Worm (Caenorhabditis elegans): ENCODE measurements around the gene nrx-1.

Gene nrx-1

DNA sequence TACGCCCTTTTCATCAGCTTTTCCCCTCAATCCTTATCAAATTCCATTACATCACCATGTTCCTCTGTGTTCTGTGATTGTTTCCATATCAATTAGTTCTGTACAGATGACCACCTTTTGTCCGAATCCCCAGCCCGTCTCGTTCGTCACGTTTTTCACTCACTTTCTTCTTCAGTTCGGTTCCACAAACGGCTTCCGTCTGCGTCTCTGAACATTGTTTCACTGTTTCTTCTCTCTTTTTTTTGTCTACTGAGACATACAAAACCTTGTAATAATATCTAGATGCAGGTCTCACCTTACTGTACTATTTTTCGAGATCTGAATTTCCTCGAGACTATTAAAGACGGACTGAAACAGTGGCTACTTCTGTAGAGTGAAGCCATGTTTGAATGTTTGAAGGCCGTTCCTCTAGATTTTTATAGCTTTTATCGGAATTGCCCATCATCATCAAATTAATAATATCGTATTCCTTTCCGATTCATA is 61.6 kb downstream of the nrx-1 start, which contains the start of gene F32D8.3:
Gene F32D8.3, plus strand, starts transcription at position 433 of the 483 bp plus-strand sequence.
- no peak for TF ChIP-seq irx-1 (tag; optimal IDR thresholded peaks at IDR 0.05)
- TF ChIP-seq pqm-1 (tag; optimal IDR thresholded peaks at IDR 0.05) = no peak
- no peak for TF ChIP-seq nhr-237 (tag; optimal IDR thresholded peaks at IDR 0.05)
- TF ChIP-seq ces-1 (GFP tag; optimal IDR thresholded peaks at IDR 0.05) = no peak
- TF ChIP-seq lin-14 (GFP tag; optimal IDR thresholded peaks at IDR 0.05) = peak; percentile 46
- TF ChIP-seq elt-3 (tag; optimal IDR thresholded peaks at IDR 0.05) = peak in 1 of 6 experiments; percentile 36
- TF ChIP-seq jun-1 (tag; optimal IDR thresholded peaks at IDR 0.05) = no peak
- no peak for TF ChIP-seq mab-9 (GFP tag; IDR thresholded peaks at IDR 0.05)
- TF ChIP-seq ceh-8 (GFP tag; optimal IDR thresholded peaks at IDR 0.05) = no peak
- no peak for TF ChIP-seq mef-2 (tag; optimal IDR thresholded peaks at IDR 0.05)
- TF ChIP-seq ets-5 (GFP tag; IDR thresholded peaks at IDR 0.05) = no peak
- peak; percentile 98 for TF ChIP-seq blmp-1 (tag; optimal IDR thresholded peaks at IDR 0.05)
- no peak for TF ChIP-seq ceh-82 (tag; optimal IDR thresholded peaks at IDR 0.05)
- TF ChIP-seq swsn-7 (tag; optimal IDR thresholded peaks at IDR 0.05) = no peak
- no peak for TF ChIP-seq nhr-90 (tag; optimal IDR thresholded peaks at IDR 0.05; ENCODE audit: poor library complexity)
- TF ChIP-seq tbx-2 (tag; optimal IDR thresholded peaks at IDR 0.05) = no peak
- TF ChIP-seq nhr-85 (tag) = no peak
- TF ChIP-seq rnt-1 (tag; optimal IDR thresholded peaks at IDR 0.05) = no peak
- no peak for TF ChIP-seq ceh-90 (tag; optimal IDR thresholded peaks at IDR 0.05)
- no peak for TF ChIP-seq nhr-77 (tag; optimal IDR thresholded peaks at IDR 0.05)
- TF ChIP-seq nhr-76 (tag; optimal IDR thresholded peaks at IDR 0.05) = no peak

- TF ChIP-seq ama-1 (optimal IDR thresholded peaks at IDR 0.05) = peak; percentile 15
- TF ChIP-seq alr-1 (tag; optimal IDR thresholded peaks at IDR 0.05; ENCODE audit: borderline replicate concordance) = no peak
- TF ChIP-seq sptf-1 (tag; optimal IDR thresholded peaks at IDR 0.05) = no peak
- TF ChIP-seq jun-1 (tag; optimal IDR thresholded peaks at IDR 0.05) = no peak
- TF ChIP-seq nhr-71 (tag; optimal IDR thresholded peaks at IDR 0.05) = peak; percentile 34
- peak in 1 of 2 experiments; percentile 3 for TF ChIP-seq lsy-2 (tag; optimal IDR thresholded peaks at IDR 0.05)
- no peak for TF ChIP-seq nhr-20 (tag; optimal IDR thresholded peaks at IDR 0.05)
- TF ChIP-seq lin-35 (GFP tag; optimal IDR thresholded peaks at IDR 0.05) = peak in 1 of 2 experiments; percentile 9
- TF ChIP-seq vab-15 (tag; optimal IDR thresholded peaks at IDR 0.05) = no peak
- no peak for TF ChIP-seq ceh-82 (tag; optimal IDR thresholded peaks at IDR 0.05)
- peak; percentile 6 for TF ChIP-seq nhr-47 (tag; optimal IDR thresholded peaks at IDR 0.05)
- TF ChIP-seq efl-1 (optimal IDR thresholded peaks at IDR 0.05) = no peak
- peak in 1 of 2 experiments; percentile 89 for TF ChIP-seq efl-1 (GFP tag; optimal IDR thresholded peaks at IDR 0.05 in 1 of 2)
- TF ChIP-seq nhr-90 (tag; optimal IDR thresholded peaks at IDR 0.05; ENCODE audit: poor library complexity) = peak; percentile 28
- TF ChIP-seq hpl-2 (GFP tag; optimal IDR thresholded peaks at IDR 0.05) = no peak
- no peak for TF ChIP-seq nhr-28 (tag; optimal IDR thresholded peaks at IDR 0.05)
- no peak for TF ChIP-seq zag-1 (tag; optimal IDR thresholded peaks at IDR 0.05)
- peak; percentile 49 for TF ChIP-seq C16A3.4 (tag; optimal IDR thresholded peaks at IDR 0.05)
- TF ChIP-seq nhr-85 (tag) = peak; percentile 30
- no peak for TF ChIP-seq nhr-77 (tag; optimal IDR thresholded peaks at IDR 0.05)
- no peak for TF ChIP-seq xbp-1 (tag; optimal IDR thresholded peaks at IDR 0.05)
Observed at ce11 chrV:10887564-10887963, 62.8 kb downstream of the nrx-1 start.

DNA sequence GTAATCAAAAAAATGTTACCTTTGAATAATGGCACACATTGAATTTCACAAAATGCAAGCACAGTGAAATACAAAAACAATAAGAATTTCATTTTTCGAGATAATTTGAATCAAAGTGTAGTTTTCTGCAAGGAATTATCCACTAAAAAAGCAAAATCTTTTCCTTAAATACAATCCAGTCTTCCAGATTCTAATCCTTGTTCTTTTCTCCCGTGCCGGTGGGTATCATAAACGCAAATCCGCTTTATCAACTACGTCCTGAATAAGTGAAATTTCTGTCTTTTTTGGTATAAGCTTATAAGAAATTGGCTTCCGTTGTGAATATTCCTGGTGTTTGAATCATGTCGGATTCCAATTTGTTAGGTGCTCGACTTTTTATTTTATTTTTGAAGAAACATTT is 63.3 kb downstream of the nrx-1 start:
- TF ChIP-seq hpl-2 (GFP tag; optimal IDR thresholded peaks at IDR 0.05) (no peak), dsc-1 (tag; optimal IDR thresholded peaks at IDR 0.05) (peak; percentile 56), fkh-4 (tag; optimal IDR thresholded peaks at IDR 0.05; ENCODE audit: borderline replicate concordance) (no peak), aly-2 (tag; optimal IDR thresholded peaks at IDR 0.05) (peak; percentile 48)
